Worm (Caenorhabditis elegans) whole organism, L1 larva: ENCODE results near the gene egrh-3.

Experiments
- aly-2 ChIP-seq: fragments of 150-350 bp; optimal IDR thresholded peaks from 2 replicates; lab custom pipeline; 2014; ENCODE audit warnings: missing biosample characterization, missing genetic modification characterization
- ceh-63 ChIP-seq: fragments of 200-800 bp; sonication (Bioruptor generic); optimal IDR thresholded peaks from 2 replicates; lab custom pipeline; 2018; ENCODE audit warnings: mild to moderate bottlenecking, missing genetic modification characterization, missing compliant biosample characterization
- ceh-88 ChIP-seq: fragments of 200-800 bp; sonication (Bioruptor generic); IDR thresholded peaks from 2 replicates; pipeline ENCODE4 v1.3.6; 2022; ENCODE audit warnings: missing genetic modification characterization, missing compliant biosample characterization
- ces-1 ChIP-seq: fragments of 150-350 bp; optimal IDR thresholded peaks from 2 replicates; lab custom pipeline; 2014; ENCODE audit warnings: missing biosample characterization, missing genetic modification reagents, missing genetic modification characterization
- egl-13 ChIP-seq: sonication (generic microtip); optimal IDR thresholded peaks from 2 replicates; lab custom pipeline; 2016; ENCODE audit warnings: missing genotype, missing genetic modification reagents, missing genetic modification characterization, missing compliant biosample characterization
- elt-2 ChIP-seq: sonication (generic microtip); optimal IDR thresholded peaks from 2 replicates; lab custom pipeline; 2016; ENCODE audit warnings: missing genetic modification characterization, mild to moderate bottlenecking, inconsistent platforms, missing compliant biosample characterization, missing genetic modification reagents
- elt-3 ChIP-seq, 6 experiments: fragments of 150-350 bp in 1 of 6; sonication (generic microtip); optimal IDR thresholded peaks; 2 replicates each; lab custom pipeline; 2017 to 2018; ENCODE audit warnings: missing biosample characterization in 6 of 6, missing genetic modification characterization in 6 of 6, inconsistent platforms in 1 of 6
- fkh-10 ChIP-seq: sonication (generic microtip); optimal IDR thresholded peaks from 2 replicates; lab custom pipeline; 2017; ENCODE audit warnings: missing biosample characterization, missing genetic modification reagents, missing genetic modification characterization
- jun-1 ChIP-seq: fragments of 150-350 bp; optimal IDR thresholded peaks from 2 replicates; lab custom pipeline; 2014; ENCODE audit warnings: missing biosample characterization, missing genetic modification reagents, missing genetic modification characterization
- nhr-237 ChIP-seq: fragments of 150-350 bp; optimal IDR thresholded peaks from 2 replicates; lab custom pipeline; 2014; ENCODE audit warnings: missing biosample characterization, missing genetic modification characterization
- pax-3 ChIP-seq: fragments of 200-800 bp; sonication (Bioruptor generic); optimal IDR thresholded peaks from 2 replicates; lab custom pipeline; 2018; ENCODE audit warnings: mild to moderate bottlenecking, missing genetic modification characterization, moderate library complexity, missing compliant biosample characterization
- snpc-4 ChIP-seq: fragments of 150-350 bp; optimal IDR thresholded peaks from 2 replicates; lab custom pipeline; 2014; ENCODE audit warnings: missing biosample characterization, missing genetic modification characterization

ce11 chrIV:2664901-2665201, 23.7 kb downstream of the egrh-3 start:
- no peak for TF ChIP-seq fkh-10 (GFP tag; lab: Kevin White, UChicago)
- no peak for TF ChIP-seq ceh-63
- TF ChIP-seq pax-3 (tag; lab: Kevin White, UChicago), result no peak
- no peak for TF ChIP-seq snpc-4 (tag; lab: Kevin White, UChicago)
- TF ChIP-seq jun-1, result no peak
- no peak for TF ChIP-seq nhr-237 (tag; lab: Kevin White, UChicago)
- TF ChIP-seq ces-1 (GFP tag; lab: Kevin White, UChicago), result no peak
- TF ChIP-seq elt-3 (tag; optimal IDR thresholded peaks at IDR 0.05; lab: Kevin White, UChicago), result no peak
- TF ChIP-seq ceh-88, result no peak
- no peak for TF ChIP-seq elt-2 (tag; lab: Kevin White, UChicago)
- TF ChIP-seq egl-13 (tag; lab: Kevin White, UChicago), result no peak
- TF ChIP-seq aly-2 (tag; lab: Kevin White, UChicago), result no peak
